Fruit fly (Drosophila melanogaster) Kc167 (cell line): ENCODE data around the gene CG17597.

Experiments used
- Myc ChIP-seq: fragments of >200 bp; optimal IDR thresholded peaks from 2 replicates; lab custom pipeline; 2017; ENCODE audit warnings: missing external identifiers
- Sin3A ChIP-seq: fragments of >200 bp; optimal IDR thresholded peaks from 2 replicates; lab custom pipeline; 2018; ENCODE audit warnings: missing external identifiers
- h ChIP-seq: fragments of >200 bp; optimal IDR thresholded peaks from 3 replicates; lab custom pipeline; 2018; ENCODE audit warnings: missing external identifiers
- insv ChIP-seq: fragments of >200 bp; optimal IDR thresholded peaks from 3 replicates; lab custom pipeline; 2018; ENCODE audit warnings: missing external identifiers
- psq ChIP-seq: fragments of >200 bp; optimal IDR thresholded peaks from 2 replicates; lab custom pipeline; 2017; ENCODE audit warnings: missing external identifiers

dm6 chr2L:18871822-18872221 is 40.9 kb upstream of the CG17597 start:
- TF ChIP-seq Sin3A (lab: Kevin White, UChicago) (no peak), h (lab: Kevin White, UChicago) (no peak), Myc (lab: Kevin White, UChicago) (no peak), psq (lab: Kevin White, UChicago) (no peak), insv (lab: Kevin White, UChicago) (no peak)
